Worm (Caenorhabditis elegans): ENCODE data around the gene T02C5.1.

Gene T02C5.1

ce11 chrX:2729857-2730256 is 35.1 kb downstream of the T02C5.1 start:
- TF ChIP-seq ama-1 (optimal IDR thresholded peaks at IDR 0.05) (no peak), ceh-14 (tag; optimal IDR thresholded peaks at IDR 0.05) (peak; percentile 32), unc-42 (tag; optimal IDR thresholded peaks at IDR 0.05) (peak; percentile 97)

ce11 chrX:2731416-2731815 is 36.7 kb downstream of the T02C5.1 start:
- no peak for TF ChIP-seq zip-5 (tag; optimal IDR thresholded peaks at IDR 0.05)
- no peak for TF ChIP-seq K09A11.1 (tag; optimal IDR thresholded peaks at IDR 0.05; ENCODE audit: insufficient read depth)
- no peak for TF ChIP-seq ets-4 (tag; optimal IDR thresholded peaks at IDR 0.05)
- no peak for TF ChIP-seq ceh-30 (tag; optimal IDR thresholded peaks at IDR 0.05)
- TF ChIP-seq pqm-1 (tag; optimal IDR thresholded peaks at IDR 0.05) = no peak
- no peak for TF ChIP-seq tbx-2 (tag; optimal IDR thresholded peaks at IDR 0.05)
- no peak for TF ChIP-seq hlh-13 (GFP tag; optimal IDR thresholded peaks at IDR 0.05)
- peak; percentile 39 for TF ChIP-seq ceh-48 (tag; optimal IDR thresholded peaks at IDR 0.05)
